Worm (Caenorhabditis elegans): ENCODE results near the gene oac-46.

oac-46 gene

DNA sequence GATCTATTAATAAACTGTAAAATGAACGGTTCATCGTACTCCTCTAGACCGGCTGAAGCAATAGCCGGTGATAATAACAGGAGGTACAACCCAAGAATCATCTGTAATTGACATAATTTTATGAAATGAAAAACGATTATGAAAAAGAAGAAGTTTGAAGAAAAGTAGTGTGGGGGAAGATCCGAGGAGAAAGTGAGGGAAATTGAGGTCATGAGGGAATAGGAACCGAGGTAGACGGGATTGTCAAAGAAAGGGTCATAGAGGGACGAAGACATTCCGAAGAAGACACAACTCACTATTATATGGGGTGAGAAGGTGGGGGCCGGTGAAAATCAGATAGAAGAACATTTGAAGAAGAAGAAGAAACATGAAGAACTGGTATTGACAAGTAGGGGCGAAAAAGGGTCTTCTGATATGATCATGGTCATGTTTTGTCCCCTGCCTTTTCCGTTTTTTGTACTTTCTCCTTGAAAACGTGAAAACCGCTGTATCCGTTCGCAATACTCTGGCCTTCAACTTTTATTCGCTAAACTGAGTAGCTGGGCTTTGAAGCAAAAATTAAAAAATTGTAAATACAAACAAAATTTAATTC, at the start of gene oac-46:
Gene oac-46 (minus strand): TSS at position 101 of the 592 bp plus-strand sequence.
- TF ChIP-seq B0019.2 (GFP tag; conservative IDR thresholded peaks at IDR 0.05) = no peak

DNA sequence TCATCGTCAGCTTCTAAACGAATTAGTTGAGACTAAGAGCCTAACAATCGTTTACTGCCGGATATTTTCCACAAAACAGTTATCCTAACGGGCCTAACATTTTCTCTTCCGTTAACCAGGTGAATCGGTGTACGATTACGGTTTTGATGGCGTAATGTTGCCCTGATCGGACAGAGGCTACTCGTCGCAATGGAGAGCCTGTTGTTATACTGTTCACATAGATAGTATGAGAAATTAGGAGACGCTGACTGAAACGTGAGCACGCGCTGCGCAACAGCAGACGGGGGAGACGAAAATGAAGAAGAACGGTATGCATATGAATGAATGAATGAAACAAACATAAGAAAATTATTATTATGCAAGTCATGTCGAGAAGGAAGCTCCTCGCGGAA, 47.5 kb upstream of the oac-46 start:
- TF ChIP-seq ekl-4 (GFP tag; IDR thresholded peaks at IDR 0.05) (no peak), tbp1 (GFP tag; optimal IDR thresholded peaks at IDR 0.05) (no peak)

DNA sequence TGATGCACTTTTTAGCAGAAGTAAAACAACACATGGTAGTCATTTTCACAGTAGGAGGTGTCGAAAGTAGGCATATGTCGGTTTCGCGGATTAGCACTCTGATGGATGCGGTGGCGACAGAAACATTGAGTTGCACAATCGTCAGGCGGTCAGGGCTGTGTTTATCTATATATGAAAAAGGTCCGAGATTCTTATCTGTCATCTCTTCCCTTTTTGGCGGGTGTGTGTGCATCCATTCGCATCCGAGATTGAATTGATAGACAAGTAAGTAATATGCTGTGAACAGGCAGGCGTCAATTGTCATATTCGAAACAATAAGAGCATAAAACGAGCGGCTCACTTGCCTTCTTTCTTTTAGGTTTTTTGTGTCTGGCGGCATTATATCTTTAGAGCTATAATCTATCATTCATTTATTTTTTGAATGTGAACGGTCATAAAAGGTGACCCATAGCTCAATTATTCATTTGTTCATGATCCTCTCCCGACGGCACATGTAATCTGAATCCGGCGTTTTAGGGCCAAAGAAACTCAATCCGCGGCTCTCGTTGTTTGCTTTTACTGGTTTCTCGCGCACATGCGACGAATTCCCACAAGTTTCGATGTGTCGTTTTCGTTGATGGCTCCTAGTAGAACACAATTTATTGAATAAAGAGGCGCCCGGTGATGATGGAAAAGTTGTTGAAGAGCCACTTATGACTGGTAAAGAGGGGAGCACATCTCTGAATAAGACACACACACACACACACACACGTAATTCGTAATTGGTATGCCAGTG, 46.9 kb upstream of the oac-46 start:
- TF ChIP-seq tbx-9 (tag; optimal IDR thresholded peaks at IDR 0.05; ENCODE audit: borderline replicate concordance) (no peak), aptf-2 (GFP tag; conservative IDR thresholded peaks at IDR 0.05) (no peak), F57A8.1 (GFP tag; optimal IDR thresholded peaks at IDR 0.05) (no peak), T07F8.4 (tag; optimal IDR thresholded peaks at IDR 0.05) (no peak), zim-3 (tag; optimal IDR thresholded peaks at IDR 0.05) (no peak), lag-1 (GFP tag; IDR thresholded peaks at IDR 0.05) (no peak), F22D6.2 (tag; optimal IDR thresholded peaks at IDR 0.05) (no peak), nhr-80 (tag; optimal IDR thresholded peaks at IDR 0.05) (no peak), C06A6.2 (GFP tag; conservative IDR thresholded peaks at IDR 0.05) (no peak), repo-1 (tag; optimal IDR thresholded peaks at IDR 0.05) (no peak), ekl-4 (GFP tag; IDR thresholded peaks at IDR 0.05) (no peak)

DNA sequence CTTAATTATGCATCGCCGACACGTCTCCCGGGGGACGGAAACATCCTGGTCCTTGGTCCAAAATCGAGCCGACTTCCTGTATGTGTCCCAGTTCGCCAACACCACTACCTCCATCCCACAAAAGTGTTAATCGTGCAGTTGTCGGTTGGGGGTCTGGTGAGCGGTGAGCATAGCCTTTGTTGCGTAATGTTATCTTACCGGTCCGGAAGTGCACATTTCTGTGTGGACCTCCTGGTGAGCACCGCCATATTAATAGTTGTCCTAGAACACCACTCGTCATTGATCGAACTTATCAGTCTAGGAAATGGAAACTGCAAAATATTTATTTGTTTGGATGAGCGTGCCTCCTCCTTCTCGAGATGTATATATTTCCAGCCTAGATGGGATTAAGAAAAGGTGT, 45.3 kb upstream of the oac-46 start:
- TF ChIP-seq lir-1 (GFP tag; conservative IDR thresholded peaks at IDR 0.05) = no peak

DNA sequence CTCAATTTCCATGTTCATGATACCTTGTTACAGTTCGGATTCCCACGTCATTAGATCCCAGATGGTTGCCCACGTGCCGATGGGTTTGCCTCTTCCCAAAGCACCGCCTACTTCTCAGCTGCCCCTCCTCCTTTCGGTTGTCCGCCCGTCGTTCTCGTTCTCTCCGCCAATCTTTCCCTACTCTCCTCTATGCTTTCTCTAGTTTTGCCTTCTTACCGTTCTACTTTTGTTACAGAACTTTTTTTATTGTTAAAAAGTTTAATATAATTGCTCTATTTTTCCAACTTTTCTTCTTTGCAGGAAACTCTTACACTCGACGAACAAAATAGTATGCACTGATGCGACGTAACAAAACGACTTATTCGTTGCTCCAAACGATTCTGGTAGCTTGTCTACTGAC, 44.6 kb upstream of the oac-46 start, which contains the start of gene lat-1:
Gene lat-1 (plus strand): TSS at position 301 of the 400 bp plus-strand sequence.
- no peak for TF ChIP-seq tbx-9 (tag; optimal IDR thresholded peaks at IDR 0.05; ENCODE audit: borderline replicate concordance)
- TF ChIP-seq zfh-2 (GFP tag; conservative IDR thresholded peaks at IDR 0.05) = 0 out of 2 replicates have a peak, but pooled peaks have one; percentile 37
- no peak for TF ChIP-seq ceh-79 (tag; optimal IDR thresholded peaks at IDR 0.05)

DNA sequence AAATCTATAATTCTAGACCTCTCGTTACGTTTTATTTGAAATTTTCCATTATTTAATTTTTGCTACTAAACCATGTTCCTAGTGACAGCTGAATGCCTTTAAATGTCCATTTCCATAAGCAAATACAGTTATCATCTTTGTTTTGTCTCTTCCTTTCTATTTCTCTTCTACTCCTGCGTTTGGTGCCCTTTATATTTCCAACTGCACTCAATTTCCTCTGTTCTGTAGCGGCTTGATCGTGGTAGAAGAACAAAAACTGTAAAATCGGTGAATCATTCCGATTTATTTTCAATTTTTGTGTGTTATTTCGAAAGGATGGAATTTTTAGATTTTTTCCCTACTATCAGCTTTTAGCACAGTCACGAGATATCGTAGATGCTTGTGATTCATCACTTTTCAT, 44.0 kb upstream of the oac-46 start:
- TF ChIP-seq tlf-1 (GFP tag; optimal IDR thresholded peaks at IDR 0.05) = no peak
- TF ChIP-seq pha-4 (tag; optimal IDR thresholded peaks at IDR 0.05) = no peak
- peak; percentile 55 for TF ChIP-seq nhr-80 (tag; optimal IDR thresholded peaks at IDR 0.05)
- TF ChIP-seq akir-1 (GFP tag; optimal IDR thresholded peaks at IDR 0.05) = no peak
- TF ChIP-seq unc-130 (GFP tag; optimal IDR thresholded peaks at IDR 0.05) = no peak
- TF ChIP-seq unc-62 (GFP tag; optimal IDR thresholded peaks at IDR 0.05) = no peak

DNA sequence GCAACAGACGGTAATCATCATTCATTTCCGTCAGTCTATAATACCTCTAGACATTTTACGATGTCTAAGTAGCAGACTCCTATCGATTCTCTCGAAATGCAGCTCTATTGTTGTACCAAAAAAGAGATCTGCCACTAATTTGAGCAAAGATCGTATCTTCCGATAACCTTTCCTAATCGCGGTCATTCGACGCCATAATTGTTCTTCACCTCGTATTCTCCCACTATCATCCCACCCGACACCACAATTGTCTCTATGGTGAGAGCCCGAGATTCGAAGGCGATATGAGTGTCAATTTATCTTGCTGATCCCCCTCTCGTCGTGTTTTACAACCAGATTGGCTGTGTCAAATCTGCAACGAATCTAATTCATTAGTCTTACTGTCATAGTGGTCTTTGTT, 43.5 kb upstream of the oac-46 start:
- TF ChIP-seq hmg-20 (GFP tag; IDR thresholded peaks at IDR 0.05) (no peak), zfh-2 (GFP tag; conservative IDR thresholded peaks at IDR 0.05) (no peak), ceh-91 (GFP tag; IDR thresholded peaks at IDR 0.05) (no peak), efl-1 (GFP tag; optimal IDR thresholded peaks at IDR 0.05) (no peak), Y53G8AR.9 (GFP tag; conservative IDR thresholded peaks at IDR 0.05) (no peak), him-1 (tag; optimal IDR thresholded peaks at IDR 0.05) (no peak), F57C9.4 (tag; optimal IDR thresholded peaks at IDR 0.05) (no peak)
